Worm (Caenorhabditis elegans) whole organism, early embryonic: ENCODE measurements around the gene F08F3.10.

ENCODE experiments used
- B0310.2 ChIP-seq: sonication (generic microtip); optimal IDR thresholded peaks from 2 replicates; lab custom pipeline; 2016; ENCODE audit warnings: mild to moderate bottlenecking, missing genetic modification characterization, missing compliant biosample characterization
- F13C5.2 ChIP-seq: sonication (generic microtip); optimal IDR thresholded peaks from 2 replicates; lab custom pipeline; 2017; ENCODE audit warnings: mild to moderate bottlenecking, missing genetic modification characterization, inconsistent platforms, missing compliant biosample characterization
- aly-1 ChIP-seq: sonication (generic microtip); optimal IDR thresholded peaks from 2 replicates; lab custom pipeline; 2016; ENCODE audit warnings: missing genetic modification characterization, missing compliant biosample characterization
- ama-1 ChIP-seq: fragments of 150-350 bp; optimal IDR thresholded peaks from 2 replicates; lab custom pipeline; 2014
- ceh-13 ChIP-seq: fragments of 200-800 bp; sonication (Bioruptor generic); optimal IDR thresholded peaks from 2 replicates; lab custom pipeline; 2018; ENCODE audit warnings: mild to moderate bottlenecking, missing genetic modification characterization, missing compliant biosample characterization
- ceh-36 ChIP-seq: sonication (generic microtip); optimal IDR thresholded peaks from 2 replicates; lab custom pipeline; 2016; ENCODE audit warnings: missing genetic modification characterization, inconsistent platforms, missing compliant biosample characterization
- ets-7 ChIP-seq: sonication (generic microtip); optimal IDR thresholded peaks from 2 replicates; lab custom pipeline; 2016; ENCODE audit warnings: missing genotype, missing genetic modification characterization, missing compliant biosample characterization
- flt-1 ChIP-seq: fragments of 200-800 bp; sonication (Bioruptor generic); IDR thresholded peaks from 2 replicates; pipeline ENCODE4 v1.3.6; 2022; ENCODE audit warnings: missing genetic modification characterization, missing compliant biosample characterization
- hmbx-1 ChIP-seq: sonication (generic microtip); optimal IDR thresholded peaks from 2 replicates; lab custom pipeline; 2016; ENCODE audit warnings: mild to moderate bottlenecking, missing genetic modification characterization, missing compliant biosample characterization
- hmg-4 ChIP-seq: fragments of 200-800 bp; sonication (Bioruptor generic); optimal IDR thresholded peaks from 2 replicates; lab custom pipeline; 2018; ENCODE audit warnings: mild to moderate bottlenecking, missing genetic modification characterization, missing compliant biosample characterization
- hnd-1 ChIP-seq: sonication (generic microtip); optimal IDR thresholded peaks from 2 replicates; lab custom pipeline; 2016; ENCODE audit warnings: missing genetic modification characterization, missing compliant biosample characterization
- pes-1 ChIP-seq: fragments of 200-800 bp; sonication (Bioruptor generic); IDR thresholded peaks from 2 replicates; pipeline ENCODE4 v1.3.6; 2022; ENCODE audit warnings: missing genetic modification reagents, missing genetic modification characterization, missing compliant biosample characterization
- scrt-1 ChIP-seq: fragments of 200-800 bp; sonication (Bioruptor generic); IDR thresholded peaks from 2 replicates; pipeline ENCODE4 v1.3.6; 2022; ENCODE audit warnings: missing genetic modification characterization, missing compliant biosample characterization
- sea-1 ChIP-seq: fragments of 200-800 bp; sonication (Bioruptor generic); conservative IDR thresholded peaks from 2 replicates; pipeline ENCODE4 v1.3.6; 2022; ENCODE audit warnings: missing genetic modification characterization, missing compliant biosample characterization
- tbx-11 ChIP-seq: fragments of 200-800 bp; sonication (Bioruptor generic); IDR thresholded peaks from 2 replicates; pipeline ENCODE4 v1.3.6; 2022; ENCODE audit warnings: missing genetic modification characterization, missing compliant biosample characterization
- tbx-37 ChIP-seq: fragments of 200-800 bp; sonication (Bioruptor generic); conservative IDR thresholded peaks from 2 replicates; pipeline ENCODE4 v1.3.6; 2022; ENCODE audit warnings: missing genetic modification reagents, missing genetic modification characterization, missing compliant biosample characterization
- tra-4 ChIP-seq: sonication (generic microtip); optimal IDR thresholded peaks from 2 replicates; lab custom pipeline; 2017; ENCODE audit warnings: missing genetic modification characterization, missing compliant biosample characterization

The F08F3.10 gene

DNA sequence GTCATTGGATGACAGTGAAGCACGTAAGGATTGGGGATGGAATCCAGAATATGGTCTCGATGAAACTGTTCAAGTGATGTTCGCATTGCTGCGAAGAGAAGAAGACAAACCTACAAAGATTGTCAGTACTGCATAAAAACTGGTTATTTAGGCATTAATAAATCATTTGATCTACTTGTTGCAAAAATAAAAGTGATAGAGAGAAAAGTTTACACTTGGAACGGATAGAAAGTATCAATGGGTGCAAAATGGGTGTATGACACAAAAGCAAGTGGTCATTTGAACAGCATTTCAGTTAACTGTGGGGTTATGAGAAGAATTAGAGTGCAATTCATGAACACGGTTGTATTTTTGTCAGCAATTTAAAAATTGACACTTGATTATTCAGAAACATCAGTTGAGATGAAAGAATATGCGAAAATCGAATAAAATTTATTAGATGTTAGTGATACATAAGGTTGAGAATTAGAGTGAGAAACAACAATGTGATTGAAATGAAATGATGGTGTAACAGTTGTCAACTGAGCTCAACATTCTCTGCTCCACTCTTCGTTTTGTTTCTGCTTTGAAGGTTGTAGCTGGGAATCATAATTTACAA lies at the start of gene F08F3.10:
F08F3.10 (plus strand) TSS at position 548 of the 598 bp plus-strand sequence.
- TF ChIP-seq hnd-1 (tag; lab: Kevin White, UChicago) (no peak), hmg-4 (no peak), B0310.2 (no peak), scrt-1 (no peak), flt-1 (GFP tag; lab: Robert Waterston, UW) (no peak), ets-7 (tag; lab: Kevin White, UChicago) (no peak), F13C5.2 (tag; lab: Kevin White, UChicago) (no peak), sea-1 (GFP tag; lab: Robert Waterston, UW) (no peak), ceh-13 (GFP tag; lab: Kevin White, UChicago) (no peak), pes-1 (no peak), ceh-36 (tag; lab: Kevin White, UChicago) (no peak), aly-1 (no peak), tbx-11 (no peak), tbx-37 (no peak), hmbx-1 (no peak), ama-1 (lab: Kevin White, UChicago) (no peak)

DNA sequence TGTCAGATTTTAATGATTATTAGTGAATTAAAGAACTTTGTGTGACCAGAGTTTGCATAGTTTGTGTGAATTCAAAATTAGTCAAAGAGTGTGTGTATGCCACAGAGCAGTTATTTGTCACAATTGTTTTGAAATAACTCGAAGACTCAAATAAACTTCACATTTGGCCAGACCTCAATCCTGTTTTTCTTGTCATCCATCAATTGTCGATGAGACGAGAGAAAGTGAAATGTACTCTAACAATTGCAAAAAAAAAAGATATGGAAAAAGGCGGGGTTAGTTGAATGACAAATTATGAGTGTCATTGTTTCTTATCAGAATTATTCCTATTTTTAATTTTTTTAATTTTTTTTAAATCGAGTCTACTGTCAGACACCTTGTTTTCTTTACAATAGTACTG lies 48.3 kb upstream of the F08F3.10 start, which contains the start of gene T09D3.8:
T09D3.8 (plus strand) TSS at position 301 of the 400 bp plus-strand sequence.
- TF ChIP-seq scrt-1 (no peak), ceh-36 (tag; lab: Kevin White, UChicago) (no peak), ceh-13 (GFP tag; lab: Kevin White, UChicago) (no peak), hnd-1 (tag; lab: Kevin White, UChicago) (no peak), B0310.2 (no peak), tbx-11 (no peak)

DNA sequence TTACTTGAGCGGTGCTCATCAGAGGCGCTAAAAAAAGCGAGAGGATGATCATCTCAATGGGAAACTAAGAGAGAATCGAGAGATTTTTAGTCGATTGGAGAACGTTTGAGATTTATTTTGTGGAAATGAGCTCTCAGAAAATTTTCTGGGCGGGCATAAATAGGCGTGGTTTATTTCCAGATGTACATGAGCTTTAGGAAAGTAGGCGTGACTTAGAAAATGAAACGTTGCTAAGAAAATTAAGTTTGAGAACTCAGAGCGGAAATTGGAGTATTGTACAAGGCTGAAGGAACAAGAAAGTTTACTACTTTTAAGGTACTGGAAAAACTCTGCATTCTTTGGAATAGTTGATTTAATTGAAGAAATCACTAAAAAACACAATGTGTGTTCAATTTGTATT lies 44.4 kb upstream of the F08F3.10 start, which contains the start of gene T09D3.9:
T09D3.9 (minus strand) TSS at position 101 of the 400 bp plus-strand sequence.
- no peak for TF ChIP-seq sea-1 (GFP tag; lab: Robert Waterston, UW)
- TF ChIP-seq ama-1 (lab: Kevin White, UChicago): no peak
- no peak for TF ChIP-seq aly-1
- no peak for TF ChIP-seq ceh-13 (GFP tag; lab: Kevin White, UChicago)
- no peak for TF ChIP-seq B0310.2
- no peak for TF ChIP-seq hmg-4
- TF ChIP-seq tra-4 (tag; lab: Kevin White, UChicago): no peak
- TF ChIP-seq tbx-11: no peak
- TF ChIP-seq F13C5.2 (tag; lab: Kevin White, UChicago): no peak
- TF ChIP-seq scrt-1: no peak
- TF ChIP-seq hnd-1 (tag; lab: Kevin White, UChicago): no peak
- no peak for TF ChIP-seq tbx-37
- TF ChIP-seq hmbx-1: no peak
- TF ChIP-seq pes-1: no peak
- no peak for TF ChIP-seq ets-7 (tag; lab: Kevin White, UChicago)
- TF ChIP-seq flt-1 (GFP tag; lab: Robert Waterston, UW): no peak
- TF ChIP-seq ceh-36 (tag; lab: Kevin White, UChicago): no peak

DNA sequence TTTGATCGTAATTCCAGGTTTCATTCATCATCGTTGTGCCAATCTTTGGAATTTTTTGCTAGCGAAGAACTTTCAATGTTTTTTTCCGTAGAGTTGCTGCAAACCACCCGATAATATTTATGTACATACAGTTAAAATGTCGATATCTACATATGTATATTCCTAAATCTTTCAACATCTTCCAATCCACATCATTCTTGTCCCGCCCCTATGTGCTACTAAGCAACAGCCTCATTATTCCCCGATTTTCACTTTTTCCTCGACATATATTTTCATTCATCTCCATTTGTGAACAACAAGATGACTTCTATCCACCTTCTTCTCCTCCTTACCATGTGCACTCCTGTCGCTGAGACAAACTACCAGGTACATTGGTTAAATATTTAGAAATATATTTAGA lies 41.0 kb upstream of the F08F3.10 start, which contains the start of gene C35A11.3:
C35A11.3 (plus strand) TSS at position 301 of the 400 bp plus-strand sequence.
- no peak for TF ChIP-seq ceh-36 (tag; lab: Kevin White, UChicago)
- TF ChIP-seq tra-4 (tag; lab: Kevin White, UChicago): no peak
- no peak for TF ChIP-seq pes-1
- TF ChIP-seq aly-1: no peak
- no peak for TF ChIP-seq ets-7 (tag; lab: Kevin White, UChicago)
- no peak for TF ChIP-seq tbx-37
- no peak for TF ChIP-seq hmbx-1
- no peak for TF ChIP-seq hnd-1 (tag; lab: Kevin White, UChicago)
- TF ChIP-seq B0310.2: no peak
- TF ChIP-seq sea-1 (GFP tag; lab: Robert Waterston, UW): no peak
- no peak for TF ChIP-seq ceh-13 (GFP tag; lab: Kevin White, UChicago)
- no peak for TF ChIP-seq ama-1 (lab: Kevin White, UChicago)
- TF ChIP-seq scrt-1: no peak
- TF ChIP-seq F13C5.2 (tag; lab: Kevin White, UChicago): no peak

DNA sequence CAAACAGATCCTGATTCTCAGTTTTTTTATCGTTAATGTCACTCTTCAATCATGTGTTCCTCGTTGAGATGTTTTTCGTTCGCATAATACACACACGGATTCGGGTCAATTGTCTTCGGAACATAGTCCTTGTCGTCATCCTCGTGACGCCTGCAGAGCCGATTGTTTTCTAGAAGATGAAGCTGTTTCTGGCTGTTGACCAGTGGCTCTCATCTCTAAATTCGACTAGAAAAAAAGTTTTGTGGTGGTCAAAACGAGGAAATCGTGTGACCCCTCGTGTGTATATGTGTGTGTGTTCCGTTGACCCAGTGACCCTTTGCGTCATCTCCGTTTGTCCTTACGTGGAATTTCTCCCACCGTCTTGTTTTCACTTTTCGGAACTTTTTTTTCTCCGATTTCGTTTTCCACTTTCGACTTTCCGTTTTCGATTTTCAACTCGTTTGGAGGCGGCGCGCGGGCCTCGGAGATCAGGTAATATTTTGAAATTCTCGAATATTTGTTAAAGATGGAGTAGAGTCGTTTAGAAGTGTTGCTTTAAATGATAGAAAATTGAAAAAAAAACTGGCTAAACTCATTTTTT lies 27.2 kb upstream of the F08F3.10 start, which contains the start of gene C35A11.2:
C35A11.2 (plus strand) TSS at position 386 of the 580 bp plus-strand sequence.
- no peak for TF ChIP-seq ama-1 (lab: Kevin White, UChicago)
- no peak for TF ChIP-seq pes-1
- TF ChIP-seq tbx-37: no peak
- TF ChIP-seq scrt-1: no peak
- no peak for TF ChIP-seq tra-4 (tag; lab: Kevin White, UChicago)
- TF ChIP-seq ets-7 (tag; lab: Kevin White, UChicago): no peak
- no peak for TF ChIP-seq F13C5.2 (tag; lab: Kevin White, UChicago)
- TF ChIP-seq sea-1 (GFP tag; lab: Robert Waterston, UW): no peak
- no peak for TF ChIP-seq B0310.2

DNA sequence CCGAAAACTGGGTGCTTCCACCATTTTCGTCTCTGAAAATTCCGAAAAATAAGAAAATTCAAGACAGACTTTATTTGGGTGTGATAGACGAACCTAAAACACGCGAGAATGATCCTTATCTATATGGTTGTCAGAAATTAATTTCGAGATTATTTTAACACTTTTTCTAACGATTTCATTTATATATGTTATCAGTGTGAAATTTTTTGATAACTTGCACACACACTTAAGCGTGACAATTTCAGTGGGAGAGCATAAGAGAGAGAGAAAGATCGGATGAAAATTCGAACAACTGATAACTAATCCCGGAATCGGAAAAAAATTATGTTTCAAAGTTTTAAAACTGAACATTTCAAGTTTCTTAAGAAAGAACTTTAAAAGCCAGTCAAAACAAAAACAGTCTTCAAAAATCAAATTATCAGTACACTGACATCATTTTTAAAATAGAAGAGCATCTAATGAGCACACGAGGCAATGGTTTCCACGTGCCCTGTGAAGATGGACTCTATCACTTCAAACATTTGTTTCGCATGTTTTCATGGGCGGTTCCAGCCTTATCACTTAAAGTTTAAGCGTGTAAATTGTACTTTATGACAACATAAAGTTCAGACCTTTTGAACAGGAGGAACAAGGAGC lies 20.0 kb upstream of the F08F3.10 start, which contains the start of gene C35A11.4:
C35A11.4 (minus strand) TSS at position 156 of the 636 bp plus-strand sequence.
- TF ChIP-seq ets-7 (tag; lab: Kevin White, UChicago) (no peak), scrt-1 (no peak), flt-1 (GFP tag; lab: Robert Waterston, UW) (no peak), tra-4 (tag; lab: Kevin White, UChicago) (no peak), B0310.2 (no peak)

DNA sequence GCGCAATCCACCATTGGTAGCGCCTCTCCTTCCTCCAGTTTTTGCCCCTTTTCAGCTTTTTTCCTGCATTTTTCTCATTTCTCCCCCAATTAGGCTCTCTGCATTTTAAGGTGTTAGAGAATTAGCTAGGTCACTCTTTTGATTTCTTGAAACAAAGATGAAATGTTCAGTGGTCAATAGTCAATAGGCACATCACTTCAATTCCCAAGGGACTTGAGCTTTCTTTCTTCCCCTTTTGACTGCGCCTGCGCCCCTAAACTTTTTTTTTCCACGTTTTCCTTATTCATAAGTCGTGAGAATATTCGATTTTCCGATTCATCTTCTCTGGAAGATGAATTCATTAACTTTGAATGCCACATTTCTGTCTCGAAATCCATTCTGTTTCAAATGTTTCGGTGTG lies 9.2 kb upstream of the F08F3.10 start:
- TF ChIP-seq flt-1 (GFP tag; lab: Robert Waterston, UW) (no peak), hnd-1 (tag; lab: Kevin White, UChicago) (no peak), B0310.2 (no peak), hmbx-1 (no peak), tbx-11 (no peak), ama-1 (lab: Kevin White, UChicago) (no peak), ceh-36 (tag; lab: Kevin White, UChicago) (no peak), tra-4 (tag; lab: Kevin White, UChicago) (no peak), pes-1 (no peak), ets-7 (tag; lab: Kevin White, UChicago) (no peak), tbx-37 (no peak), ceh-13 (GFP tag; lab: Kevin White, UChicago) (no peak), F13C5.2 (tag; lab: Kevin White, UChicago) (no peak), scrt-1 (no peak)
